Worm (Caenorhabditis elegans) whole organism, early embryonic: ENCODE data around the gene F46B6.4.

Experiments
- B0310.2 ChIP-seq: sonication (generic microtip); optimal IDR thresholded peaks from 2 replicates; lab custom pipeline; 2016; ENCODE audit warnings: mild to moderate bottlenecking, missing genetic modification characterization, missing compliant biosample characterization
- F13C5.2 ChIP-seq: sonication (generic microtip); optimal IDR thresholded peaks from 2 replicates; lab custom pipeline; 2017; ENCODE audit warnings: mild to moderate bottlenecking, missing genetic modification characterization, inconsistent platforms, missing compliant biosample characterization
- aly-1 ChIP-seq: sonication (generic microtip); optimal IDR thresholded peaks from 2 replicates; lab custom pipeline; 2016; ENCODE audit warnings: missing genetic modification characterization, missing compliant biosample characterization
- ama-1 ChIP-seq: fragments of 150-350 bp; optimal IDR thresholded peaks from 2 replicates; lab custom pipeline; 2014
- ceh-13 ChIP-seq: fragments of 200-800 bp; sonication (Bioruptor generic); optimal IDR thresholded peaks from 2 replicates; lab custom pipeline; 2018; ENCODE audit warnings: mild to moderate bottlenecking, missing genetic modification characterization, missing compliant biosample characterization
- ceh-36 ChIP-seq: sonication (generic microtip); optimal IDR thresholded peaks from 2 replicates; lab custom pipeline; 2016; ENCODE audit warnings: missing genetic modification characterization, inconsistent platforms, missing compliant biosample characterization
- ets-7 ChIP-seq: sonication (generic microtip); optimal IDR thresholded peaks from 2 replicates; lab custom pipeline; 2016; ENCODE audit warnings: missing genotype, missing genetic modification characterization, missing compliant biosample characterization
- flt-1 ChIP-seq: fragments of 200-800 bp; sonication (Bioruptor generic); IDR thresholded peaks from 2 replicates; pipeline ENCODE4 v1.3.6; 2022; ENCODE audit warnings: missing genetic modification characterization, missing compliant biosample characterization
- hmbx-1 ChIP-seq: sonication (generic microtip); optimal IDR thresholded peaks from 2 replicates; lab custom pipeline; 2016; ENCODE audit warnings: mild to moderate bottlenecking, missing genetic modification characterization, missing compliant biosample characterization
- hmg-4 ChIP-seq: fragments of 200-800 bp; sonication (Bioruptor generic); optimal IDR thresholded peaks from 2 replicates; lab custom pipeline; 2018; ENCODE audit warnings: mild to moderate bottlenecking, missing genetic modification characterization, missing compliant biosample characterization
- hnd-1 ChIP-seq: sonication (generic microtip); optimal IDR thresholded peaks from 2 replicates; lab custom pipeline; 2016; ENCODE audit warnings: missing genetic modification characterization, missing compliant biosample characterization
- pes-1 ChIP-seq: fragments of 200-800 bp; sonication (Bioruptor generic); IDR thresholded peaks from 2 replicates; pipeline ENCODE4 v1.3.6; 2022; ENCODE audit warnings: missing genetic modification reagents, missing genetic modification characterization, missing compliant biosample characterization
- scrt-1 ChIP-seq: fragments of 200-800 bp; sonication (Bioruptor generic); IDR thresholded peaks from 2 replicates; pipeline ENCODE4 v1.3.6; 2022; ENCODE audit warnings: missing genetic modification characterization, missing compliant biosample characterization
- sea-1 ChIP-seq: fragments of 200-800 bp; sonication (Bioruptor generic); conservative IDR thresholded peaks from 2 replicates; pipeline ENCODE4 v1.3.6; 2022; ENCODE audit warnings: missing genetic modification characterization, missing compliant biosample characterization
- tbx-11 ChIP-seq: fragments of 200-800 bp; sonication (Bioruptor generic); IDR thresholded peaks from 2 replicates; pipeline ENCODE4 v1.3.6; 2022; ENCODE audit warnings: missing genetic modification characterization, missing compliant biosample characterization
- tbx-37 ChIP-seq: fragments of 200-800 bp; sonication (Bioruptor generic); conservative IDR thresholded peaks from 2 replicates; pipeline ENCODE4 v1.3.6; 2022; ENCODE audit warnings: missing genetic modification reagents, missing genetic modification characterization, missing compliant biosample characterization
- tra-4 ChIP-seq: sonication (generic microtip); optimal IDR thresholded peaks from 2 replicates; lab custom pipeline; 2017; ENCODE audit warnings: missing genetic modification characterization, missing compliant biosample characterization

Gene F46B6.4

DNA sequence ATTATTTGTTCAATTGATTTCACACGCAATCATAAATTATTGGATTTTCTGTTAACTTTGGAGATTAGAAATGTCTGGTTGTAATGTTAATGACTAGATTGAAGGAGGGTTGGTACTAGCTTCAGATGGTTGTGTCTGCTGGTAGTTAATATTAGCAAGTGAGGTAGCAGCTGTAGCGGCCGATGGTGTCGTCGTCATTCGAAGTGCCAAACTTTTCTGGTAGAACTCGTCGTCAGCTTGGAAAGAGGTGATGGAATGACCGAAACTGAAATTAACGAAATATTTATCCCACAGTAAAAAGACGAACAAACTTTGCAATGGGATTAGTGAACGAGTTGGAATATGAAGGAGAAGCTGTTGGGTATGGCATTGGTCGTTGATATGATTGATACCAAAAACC is 14.8 kb downstream of the F46B6.4 start:
- TF ChIP-seq sea-1 (GFP tag; lab: Robert Waterston, UW) = no peak
- no peak for TF ChIP-seq tbx-11 (GFP tag; lab: Robert Waterston, UW)
- TF ChIP-seq hmg-4 (GFP tag; lab: Kevin White, UChicago) = no peak
- no peak for TF ChIP-seq scrt-1
- no peak for TF ChIP-seq tra-4 (tag; lab: Kevin White, UChicago)
- TF ChIP-seq hmbx-1 (tag; lab: Kevin White, UChicago) = no peak
- TF ChIP-seq ceh-36 (tag; lab: Kevin White, UChicago) = no peak
- TF ChIP-seq hnd-1 (tag; lab: Kevin White, UChicago) = no peak
- TF ChIP-seq pes-1 (GFP tag; lab: Robert Waterston, UW) = no peak
- TF ChIP-seq aly-1 (tag; lab: Kevin White, UChicago) = no peak
- TF ChIP-seq flt-1 (GFP tag; lab: Robert Waterston, UW) = no peak
- no peak for TF ChIP-seq ceh-13 (GFP tag; lab: Kevin White, UChicago)
- TF ChIP-seq tbx-37 (GFP tag; lab: Robert Waterston, UW) = no peak
- TF ChIP-seq B0310.2 (tag; lab: Kevin White, UChicago) = no peak
- TF ChIP-seq ets-7 (tag; lab: Kevin White, UChicago) = no peak
- TF ChIP-seq F13C5.2 (tag; lab: Kevin White, UChicago) = no peak
- no peak for TF ChIP-seq ama-1 (lab: Kevin White, UChicago)

DNA sequence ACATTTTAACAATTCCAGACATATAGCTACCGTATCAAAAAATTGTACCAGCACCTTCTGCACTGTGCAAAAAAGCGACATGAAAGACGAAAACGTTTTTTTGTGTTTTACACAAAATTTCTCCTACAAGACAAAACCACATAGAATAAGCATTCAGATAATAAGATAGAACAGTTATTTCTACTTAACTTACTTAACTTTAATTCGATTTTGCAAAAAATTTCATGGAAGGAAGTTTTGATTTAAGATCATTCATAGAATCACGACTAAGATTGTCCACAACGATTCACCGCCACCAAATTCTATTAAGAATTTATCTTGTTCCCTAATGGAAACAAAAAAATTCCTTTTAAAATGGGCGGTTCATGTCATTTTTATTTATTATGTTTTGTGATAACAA is 15.6 kb downstream of the F46B6.4 start:
- TF ChIP-seq F13C5.2 (tag; lab: Kevin White, UChicago) (no peak), hnd-1 (tag; lab: Kevin White, UChicago) (no peak), scrt-1 (no peak), tbx-37 (GFP tag; lab: Robert Waterston, UW) (no peak), sea-1 (GFP tag; lab: Robert Waterston, UW) (no peak), hmbx-1 (tag; lab: Kevin White, UChicago) (no peak), aly-1 (tag; lab: Kevin White, UChicago) (no peak), tbx-11 (GFP tag; lab: Robert Waterston, UW) (no peak), ama-1 (lab: Kevin White, UChicago) (no peak)

DNA sequence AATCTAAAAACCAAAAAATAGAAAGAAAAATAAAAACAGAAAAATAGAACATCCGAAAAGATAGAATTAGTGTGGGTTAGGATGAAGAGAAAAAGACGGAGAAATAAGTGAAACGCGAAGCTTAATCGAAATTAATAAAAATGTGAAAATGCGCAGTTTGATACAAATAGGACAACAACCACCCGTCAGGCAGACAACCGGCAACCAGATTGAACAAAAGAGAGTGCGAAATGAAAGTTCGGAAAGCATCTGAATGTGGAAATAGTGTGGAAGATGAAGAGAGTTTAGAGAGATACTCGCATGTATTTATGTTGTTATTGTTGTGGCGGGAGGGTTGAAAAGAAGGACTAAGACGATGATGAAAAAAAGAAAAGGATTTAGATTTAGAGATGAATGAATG is 20.9 kb downstream of the F46B6.4 start:
- TF ChIP-seq sea-1 (GFP tag; lab: Robert Waterston, UW) (no peak), tbx-37 (GFP tag; lab: Robert Waterston, UW) (no peak)

DNA sequence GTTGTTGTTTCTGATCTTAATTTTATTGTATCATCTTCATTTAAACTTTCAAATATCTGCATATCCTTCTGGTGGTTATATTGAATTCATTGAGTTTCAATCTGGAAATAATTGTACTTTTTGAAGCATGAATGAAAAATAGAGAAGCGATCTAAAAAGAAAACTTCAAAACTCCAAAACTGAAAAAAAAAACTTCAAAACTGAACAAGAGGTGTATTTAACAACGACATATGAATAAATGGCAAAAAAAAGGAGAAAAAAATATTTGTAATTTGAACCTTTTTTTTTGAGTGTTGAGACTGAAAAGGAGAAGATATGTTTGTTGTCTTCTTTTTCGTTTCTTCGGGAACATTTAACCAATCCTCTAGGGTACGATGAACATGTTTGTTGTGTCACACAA is 21.4 kb downstream of the F46B6.4 start, which contains the start of gene F58E6.11:
Gene F58E6.11 (minus strand): TSS at position 101 of the 400 bp plus-strand sequence.
- no peak for TF ChIP-seq hnd-1 (tag; lab: Kevin White, UChicago)
- TF ChIP-seq ceh-13 (GFP tag; lab: Kevin White, UChicago) = no peak
- TF ChIP-seq pes-1 (GFP tag; lab: Robert Waterston, UW) = no peak
- TF ChIP-seq sea-1 (GFP tag; lab: Robert Waterston, UW) = no peak
- TF ChIP-seq F13C5.2 (tag; lab: Kevin White, UChicago) = no peak
- no peak for TF ChIP-seq scrt-1
- no peak for TF ChIP-seq tra-4 (tag; lab: Kevin White, UChicago)
- TF ChIP-seq tbx-11 (GFP tag; lab: Robert Waterston, UW) = no peak
- TF ChIP-seq ceh-36 (tag; lab: Kevin White, UChicago) = no peak
- no peak for TF ChIP-seq tbx-37 (GFP tag; lab: Robert Waterston, UW)
- no peak for TF ChIP-seq ets-7 (tag; lab: Kevin White, UChicago)
- TF ChIP-seq hmbx-1 (tag; lab: Kevin White, UChicago) = no peak
- TF ChIP-seq hmg-4 (GFP tag; lab: Kevin White, UChicago) = no peak
- TF ChIP-seq aly-1 (tag; lab: Kevin White, UChicago) = no peak
- no peak for TF ChIP-seq ama-1 (lab: Kevin White, UChicago)
- TF ChIP-seq B0310.2 (tag; lab: Kevin White, UChicago) = no peak

DNA sequence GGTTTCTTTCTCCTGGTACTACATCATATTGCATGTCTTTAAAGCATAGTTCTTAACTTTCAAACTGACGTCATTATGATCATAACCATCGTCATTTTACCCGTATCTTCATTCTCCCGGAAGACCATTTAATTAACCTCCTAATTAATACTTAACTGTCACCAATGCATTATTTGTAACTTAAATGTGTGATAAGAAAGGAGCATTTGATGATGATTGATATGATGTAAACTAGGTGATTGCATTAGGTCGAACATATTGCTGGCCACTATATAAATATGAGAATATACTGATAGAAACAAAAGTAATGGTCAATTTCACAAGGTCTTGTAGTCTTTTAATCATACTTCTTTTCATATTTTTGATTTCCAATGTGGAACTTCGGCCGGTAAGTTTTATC is 23.1 kb downstream of the F46B6.4 start, which contains the start of gene hrg-3:
Gene hrg-3 (plus strand): TSS at position 227 of the 400 bp plus-strand sequence.
- TF ChIP-seq hmbx-1 (tag; lab: Kevin White, UChicago) = no peak
- no peak for TF ChIP-seq pes-1 (GFP tag; lab: Robert Waterston, UW)
- no peak for TF ChIP-seq ama-1 (lab: Kevin White, UChicago)
- TF ChIP-seq B0310.2 (tag; lab: Kevin White, UChicago) = no peak
- TF ChIP-seq sea-1 (GFP tag; lab: Robert Waterston, UW) = no peak
- no peak for TF ChIP-seq tbx-37 (GFP tag; lab: Robert Waterston, UW)
- no peak for TF ChIP-seq scrt-1
- TF ChIP-seq hmg-4 (GFP tag; lab: Kevin White, UChicago) = no peak
- TF ChIP-seq ets-7 (tag; lab: Kevin White, UChicago) = no peak
- no peak for TF ChIP-seq tbx-11 (GFP tag; lab: Robert Waterston, UW)
- TF ChIP-seq hnd-1 (tag; lab: Kevin White, UChicago) = no peak
- no peak for TF ChIP-seq ceh-36 (tag; lab: Kevin White, UChicago)
- TF ChIP-seq F13C5.2 (tag; lab: Kevin White, UChicago) = no peak
- no peak for TF ChIP-seq aly-1 (tag; lab: Kevin White, UChicago)
- no peak for TF ChIP-seq flt-1 (GFP tag; lab: Robert Waterston, UW)
- no peak for TF ChIP-seq tra-4 (tag; lab: Kevin White, UChicago)
- TF ChIP-seq ceh-13 (GFP tag; lab: Kevin White, UChicago) = no peak

DNA sequence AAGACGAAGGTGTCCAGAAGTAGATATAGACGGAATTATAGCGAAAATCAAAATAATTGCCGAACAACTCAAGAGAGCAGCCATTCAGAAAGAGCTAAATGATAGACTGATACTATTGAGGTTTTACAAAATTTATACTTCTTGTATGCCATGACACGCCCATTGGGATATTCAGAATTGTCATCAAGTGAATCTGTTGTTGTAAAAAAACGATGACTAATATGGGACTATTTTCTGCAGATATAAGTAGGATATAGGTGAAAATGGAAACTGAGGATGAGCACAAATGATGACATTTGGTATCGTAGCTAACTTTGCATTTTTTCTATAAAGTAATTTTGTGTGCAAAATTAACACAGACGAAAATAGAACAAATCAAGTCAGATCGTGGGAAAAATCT is 23.6 kb downstream of the F46B6.4 start, which contains the start of gene F58E6.8:
Gene F58E6.8 (minus strand): TSS at position 101 of the 400 bp plus-strand sequence.
- TF ChIP-seq pes-1 (GFP tag; lab: Robert Waterston, UW) = no peak
- TF ChIP-seq ceh-13 (GFP tag; lab: Kevin White, UChicago) = no peak
- TF ChIP-seq hnd-1 (tag; lab: Kevin White, UChicago) = no peak
- TF ChIP-seq tbx-37 (GFP tag; lab: Robert Waterston, UW) = no peak
- no peak for TF ChIP-seq B0310.2 (tag; lab: Kevin White, UChicago)
- TF ChIP-seq ceh-36 (tag; lab: Kevin White, UChicago) = no peak
- no peak for TF ChIP-seq ama-1 (lab: Kevin White, UChicago)
- no peak for TF ChIP-seq ets-7 (tag; lab: Kevin White, UChicago)
- TF ChIP-seq scrt-1 = no peak
- no peak for TF ChIP-seq hmbx-1 (tag; lab: Kevin White, UChicago)
- no peak for TF ChIP-seq sea-1 (GFP tag; lab: Robert Waterston, UW)
- no peak for TF ChIP-seq tbx-11 (GFP tag; lab: Robert Waterston, UW)
- no peak for TF ChIP-seq F13C5.2 (tag; lab: Kevin White, UChicago)
- no peak for TF ChIP-seq tra-4 (tag; lab: Kevin White, UChicago)
- TF ChIP-seq hmg-4 (GFP tag; lab: Kevin White, UChicago) = no peak
- no peak for TF ChIP-seq aly-1 (tag; lab: Kevin White, UChicago)
- TF ChIP-seq flt-1 (GFP tag; lab: Robert Waterston, UW) = no peak
